Worm (Caenorhabditis elegans) whole organism, midembryonic: ENCODE data around the gene Y40H4A.2.

Source experiments
- med-1 ChIP-seq: sonication (generic microtip); optimal IDR thresholded peaks from 2 replicates; lab custom pipeline; 2017; ENCODE audit warnings: missing genetic modification characterization, mild to moderate bottlenecking, missing compliant biosample characterization, antibody characterized with exemption, missing genetic modification reagents; ENCODE audit not compliant: insufficient read depth
- ref-1 ChIP-seq: fragments of 200-800 bp; sonication (Bioruptor generic); conservative IDR thresholded peaks from 2 replicates; pipeline ENCODE4 v1.3.6; 2022; ENCODE audit warnings: missing genetic modification reagents, missing genetic modification characterization, missing compliant biosample characterization

DNA sequence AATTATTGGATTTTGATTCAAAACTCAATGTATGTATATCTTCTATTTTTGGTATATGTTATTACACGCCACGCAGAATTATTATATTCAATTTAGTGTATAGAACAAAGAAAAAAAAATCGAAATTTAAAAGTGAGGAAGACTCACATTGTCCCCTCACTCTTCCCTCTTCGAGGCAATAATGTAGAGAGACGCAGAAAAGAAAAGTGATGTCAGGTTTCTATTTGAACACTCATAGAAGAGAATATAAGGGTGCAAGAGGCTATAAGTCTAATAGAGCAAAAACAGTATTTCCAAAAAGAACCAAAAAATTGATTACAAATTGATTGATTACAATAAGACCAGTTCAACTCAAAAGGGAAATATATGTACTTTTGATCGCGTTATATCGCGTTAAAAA lies 36.7 kb downstream of the Y40H4A.2 start:
- TF ChIP-seq ref-1 (GFP tag; lab: Robert Waterston, UW), result no peak
- no peak for TF ChIP-seq med-1
